Worm (Caenorhabditis elegans): Measurements from ENCODE around the gene F59B2.14.
"Not testable (repeated sequence)": the region's sequence is repeated elsewhere in the genome, so short reads cannot be mapped to it uniquely, and the experiment has no call there.

Gene F59B2.14

ce11 chrIII:9001491-9001890, 20.9 kb downstream of the F59B2.14 start:
- TF ChIP-seq him-1 (tag; optimal IDR thresholded peaks at IDR 0.05) (no peak), W03F9.2 (tag; optimal IDR thresholded peaks at IDR 0.05) (peak; percentile 22)

ce11 chrIII:8999508-8999907, 22.9 kb downstream of the F59B2.14 start, which contains the start of gene F59B2.3:
Gene F59B2.3 (minus strand): TSS chrIII:8999766.
- TF ChIP-seq him-1 (tag; optimal IDR thresholded peaks at IDR 0.05) (no peak), W03F9.2 (tag; optimal IDR thresholded peaks at IDR 0.05) (no peak), dao-5 (tag; optimal IDR thresholded peaks at IDR 0.05) (no peak)

- TF ChIP-seq dao-5 (tag; optimal IDR thresholded peaks at IDR 0.05) (no peak), W03F9.2 (tag; optimal IDR thresholded peaks at IDR 0.05) (no peak), him-1 (tag; optimal IDR thresholded peaks at IDR 0.05) (no peak)
Measured at ce11 chrIII:8998884-8999283, 23.6 kb downstream of the F59B2.14 start.

- TF ChIP-seq dao-5 (tag; optimal IDR thresholded peaks at IDR 0.05) (no peak), W03F9.2 (tag; optimal IDR thresholded peaks at IDR 0.05) (no peak), him-1 (tag; optimal IDR thresholded peaks at IDR 0.05) (no peak)
Measured at ce11 chrIII:8997821-8998220, 24.6 kb downstream of the F59B2.14 start.

- no peak for TF ChIP-seq W03F9.2 (tag; optimal IDR thresholded peaks at IDR 0.05)
- TF ChIP-seq dao-5 (tag; optimal IDR thresholded peaks at IDR 0.05): no peak
- TF ChIP-seq him-1 (tag; optimal IDR thresholded peaks at IDR 0.05): no peak
Measured at ce11 chrIII:8996686-8997085, 25.7 kb downstream of the F59B2.14 start, which contains the start of gene skat-1. Gene skat-1 (minus strand): TSS chrIII:8996786.

- TF ChIP-seq W03F9.2, dao-5, him-1 (tag; optimal IDR thresholded peaks at IDR 0.05): not testable (repeated sequence)
Measured at ce11 chrIII:8989752-8990151, 32.7 kb downstream of the F59B2.14 start, which contains the start of gene R08D7.7. Gene R08D7.7 (plus strand): TSS chrIII:8990052.

- TF ChIP-seq dao-5 (tag; optimal IDR thresholded peaks at IDR 0.05): no peak
- TF ChIP-seq him-1 (tag; optimal IDR thresholded peaks at IDR 0.05): no peak
- TF ChIP-seq W03F9.2 (tag; optimal IDR thresholded peaks at IDR 0.05): no peak
Measured at ce11 chrIII:8988544-8988943, 33.9 kb downstream of the F59B2.14 start.

- TF ChIP-seq him-1 (tag; optimal IDR thresholded peaks at IDR 0.05) (no peak), W03F9.2 (tag; optimal IDR thresholded peaks at IDR 0.05) (no peak), dao-5 (tag; optimal IDR thresholded peaks at IDR 0.05) (no peak)
Measured at ce11 chrIII:8988061-8988460, 34.4 kb downstream of the F59B2.14 start.

ce11 chrIII:8986872-8987271, 35.6 kb downstream of the F59B2.14 start:
- TF ChIP-seq W03F9.2 (tag; optimal IDR thresholded peaks at IDR 0.05) (peak; percentile 33), dao-5 (tag; optimal IDR thresholded peaks at IDR 0.05) (no peak), him-1 (tag; optimal IDR thresholded peaks at IDR 0.05) (no peak)

ce11 chrIII:8985965-8986364, 36.5 kb downstream of the F59B2.14 start:
- TF ChIP-seq W03F9.2 (tag; optimal IDR thresholded peaks at IDR 0.05) (no peak), dao-5 (tag; optimal IDR thresholded peaks at IDR 0.05) (no peak), him-1 (tag; optimal IDR thresholded peaks at IDR 0.05) (no peak)

- TF ChIP-seq him-1 (tag; optimal IDR thresholded peaks at IDR 0.05) (no peak), W03F9.2 (tag; optimal IDR thresholded peaks at IDR 0.05) (no peak), dao-5 (tag; optimal IDR thresholded peaks at IDR 0.05) (no peak)
Measured at ce11 chrIII:8985461-8985860, 37.0 kb downstream of the F59B2.14 start.

ce11 chrIII:8984960-8985359, 37.5 kb downstream of the F59B2.14 start:
- TF ChIP-seq W03F9.2 (tag; optimal IDR thresholded peaks at IDR 0.05): no peak
- TF ChIP-seq dao-5 (tag; optimal IDR thresholded peaks at IDR 0.05): no peak
- peak; percentile 32 for TF ChIP-seq him-1 (tag; optimal IDR thresholded peaks at IDR 0.05)

ce11 chrIII:8984412-8984811, 38.0 kb downstream of the F59B2.14 start:
- no peak for TF ChIP-seq dao-5 (tag; optimal IDR thresholded peaks at IDR 0.05)
- no peak for TF ChIP-seq W03F9.2 (tag; optimal IDR thresholded peaks at IDR 0.05)
- no peak for TF ChIP-seq him-1 (tag; optimal IDR thresholded peaks at IDR 0.05)

ce11 chrIII:8983811-8984210, 38.6 kb downstream of the F59B2.14 start:
- no peak for TF ChIP-seq him-1 (tag; optimal IDR thresholded peaks at IDR 0.05)
- no peak for TF ChIP-seq dao-5 (tag; optimal IDR thresholded peaks at IDR 0.05)
- no peak for TF ChIP-seq W03F9.2 (tag; optimal IDR thresholded peaks at IDR 0.05)

- TF ChIP-seq him-1 (tag; optimal IDR thresholded peaks at IDR 0.05): no peak
- TF ChIP-seq W03F9.2 (tag; optimal IDR thresholded peaks at IDR 0.05): no peak
- TF ChIP-seq dao-5 (tag; optimal IDR thresholded peaks at IDR 0.05): no peak
Measured at ce11 chrIII:8983135-8983534, 39.3 kb downstream of the F59B2.14 start.
